Worm (Caenorhabditis elegans) whole organism, late embryonic: Measurements from ENCODE around the gene C46H3.1.

Experiments used
- ama-1 ChIP-seq: fragments of 150-350 bp; optimal IDR thresholded peaks from 2 replicates; lab custom pipeline; 2014
- ceh-31 ChIP-seq: sonication (generic microtip); optimal IDR thresholded peaks from 2 replicates; lab custom pipeline; 2016; ENCODE audit warnings: missing genetic modification characterization, missing compliant biosample characterization
- ceh-9 ChIP-seq: sonication (generic microtip); optimal IDR thresholded peaks from 2 replicates; lab custom pipeline; 2016; ENCODE audit warnings: mild to moderate bottlenecking, missing genetic modification characterization, inconsistent platforms, missing compliant biosample characterization
- elt-2 ChIP-seq: sonication (generic microtip); optimal IDR thresholded peaks from 2 replicates; lab custom pipeline; 2016; ENCODE audit warnings: missing genetic modification reagents, missing genetic modification characterization, missing compliant biosample characterization
- elt-4 ChIP-seq: sonication (generic microtip); optimal IDR thresholded peaks from 2 replicates; lab custom pipeline; 2016; ENCODE audit warnings: missing genetic modification characterization, missing compliant biosample characterization
- hlh-8 ChIP-seq: sonication (generic microtip); optimal IDR thresholded peaks from 2 replicates; lab custom pipeline; 2016; ENCODE audit warnings: missing genotype, missing genetic modification characterization, missing compliant biosample characterization
- lin-11 ChIP-seq: fragments of 200-800 bp; sonication (Bioruptor generic); optimal IDR thresholded peaks from 2 replicates; lab custom pipeline; 2018; ENCODE audit warnings: mild to moderate bottlenecking, missing genetic modification characterization, missing compliant biosample characterization
- mec-3 ChIP-seq: sonication (generic microtip); optimal IDR thresholded peaks from 2 replicates; lab custom pipeline; 2016; ENCODE audit warnings: borderline replicate concordance, missing genetic modification characterization, missing compliant biosample characterization
- nhr-11 ChIP-seq: fragments of 150-350 bp; optimal IDR thresholded peaks from 2 replicates; lab custom pipeline; 2014; ENCODE audit warnings: missing biosample characterization, missing genetic modification characterization
- nhr-232 ChIP-seq: sonication (generic microtip); optimal IDR thresholded peaks from 2 replicates; lab custom pipeline; 2016; ENCODE audit warnings: missing genetic modification characterization, missing compliant biosample characterization
- ref-2 ChIP-seq: sonication (generic microtip); optimal IDR thresholded peaks from 2 replicates; lab custom pipeline; 2016; ENCODE audit warnings: missing genetic modification characterization, missing compliant biosample characterization
- tbx-2 ChIP-seq: sonication (generic microtip); optimal IDR thresholded peaks from 2 replicates; lab custom pipeline; 2016; ENCODE audit warnings: missing genetic modification characterization, missing compliant biosample characterization
- unc-55 ChIP-seq: sonication (generic microtip); optimal IDR thresholded peaks from 2 replicates; lab custom pipeline; 2017; ENCODE audit warnings: missing biosample characterization, missing genetic modification reagents, missing genetic modification characterization

DNA sequence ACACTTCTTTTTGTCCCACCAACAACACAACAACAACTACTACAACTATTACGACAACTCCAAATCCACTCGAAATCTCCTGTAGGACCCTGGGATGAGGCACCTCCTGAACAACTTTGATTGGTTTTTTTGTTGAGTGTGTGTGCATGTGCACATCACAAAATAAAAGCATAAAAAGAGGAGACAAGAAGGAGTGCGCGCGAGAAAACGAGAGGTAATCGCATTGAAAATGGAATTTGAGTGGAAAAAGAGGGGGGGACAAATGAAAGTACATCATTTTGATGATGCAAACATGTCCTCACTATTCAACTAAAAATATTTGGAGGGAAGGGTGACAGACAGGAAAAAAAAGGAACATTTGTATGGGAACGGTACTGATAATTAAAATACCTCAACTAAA lies 23.7 kb upstream of the C46H3.1 start:
- TF ChIP-seq ama-1: no peak
- TF ChIP-seq nhr-11 (tag; lab: Kevin White, UChicago): no peak
- no peak for TF ChIP-seq hlh-8
- TF ChIP-seq ref-2 (tag; lab: Kevin White, UChicago): no peak
- no peak for TF ChIP-seq elt-2 (tag; lab: Kevin White, UChicago)
- TF ChIP-seq nhr-232 (tag; lab: Kevin White, UChicago): no peak
- TF ChIP-seq lin-11 (tag; lab: Kevin White, UChicago): no peak
- TF ChIP-seq ceh-31 (tag; lab: Kevin White, UChicago): no peak
- TF ChIP-seq unc-55 (GFP tag; lab: Kevin White, UChicago): no peak
- no peak for TF ChIP-seq mec-3 (tag; lab: Kevin White, UChicago)
- no peak for TF ChIP-seq ceh-9 (tag; lab: Kevin White, UChicago)
- TF ChIP-seq elt-4 (tag; lab: Kevin White, UChicago): no peak
- TF ChIP-seq tbx-2 (tag; lab: Kevin White, UChicago): no peak
